Fruit fly (Drosophila melanogaster): Measurements from ENCODE around the gene Eig71Ee.

Eig71Ee gene

DNA sequence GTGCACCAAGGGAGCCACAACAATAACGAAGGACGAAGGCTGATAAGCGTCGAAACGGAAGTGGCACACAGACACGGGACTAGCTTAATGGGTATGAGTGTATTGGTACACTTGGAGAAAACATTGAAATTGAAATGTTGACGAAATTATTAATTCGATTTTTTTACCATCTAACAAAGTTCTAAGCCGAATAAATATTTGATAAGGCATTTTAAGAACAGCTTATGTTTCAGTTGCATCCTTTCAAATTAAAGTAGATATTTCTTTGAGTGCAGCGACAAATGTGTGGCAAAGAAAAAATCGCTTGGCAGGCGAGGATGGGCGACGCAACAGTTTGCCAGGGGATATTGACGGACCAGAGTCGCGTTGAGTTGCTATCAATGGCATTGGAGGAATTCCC is 15.8 kb downstream of the Eig71Ee start (continued):
- TF ChIP-seq CTCF (GFP tag; optimal IDR thresholded peaks at IDR 0.05) (no peak), CG2875 (GFP tag; optimal IDR thresholded peaks at IDR 0.05) (no peak), dmrt11E (tag; optimal IDR thresholded peaks at IDR 0.05) (peak; percentile 31), ems (GFP tag; optimal IDR thresholded peaks at IDR 0.05) (no peak), CG15269 (tag; optimal IDR thresholded peaks at IDR 0.05) (no peak), CG2712 (tag; optimal IDR thresholded peaks at IDR 0.05) (peak; percentile 43), CG33213 (GFP tag; optimal IDR thresholded peaks at IDR 0.05) (no peak), CG7839 (tag; optimal IDR thresholded peaks at IDR 0.05) (peak; percentile 16), zf30C (GFP tag; optimal IDR thresholded peaks at IDR 0.05) (peak; percentile 33), dmrt99B (tag; optimal IDR thresholded peaks at IDR 0.05) (peak; percentile 4), CG8290 (GFP tag; optimal IDR thresholded peaks at IDR 0.05) (no peak), CG8290 (tag; optimal IDR thresholded peaks at IDR 0.05) (no peak), Dip2 (GFP tag; IDR thresholded peaks at IDR 0.05) (no peak), Atf-2 (GFP tag; optimal IDR thresholded peaks at IDR 0.05) (no peak), exex (tag; optimal IDR thresholded peaks at IDR 0.05) (no peak), tna (GFP tag; IDR thresholded peaks at IDR 0.05; ENCODE audit: partially characterized antibody) (no peak), lola (GFP tag; optimal IDR thresholded peaks at IDR 0.05) (peak in 1 of 3 experiments; percentile 26), CG8944 (GFP tag; optimal IDR thresholded peaks at IDR 0.05) (no peak), CG8089 (GFP tag; optimal IDR thresholded peaks at IDR 0.05) (no peak), Doc3 (GFP tag; IDR thresholded peaks at IDR 0.05; ENCODE audit: partially characterized antibody) (no peak), slbo (GFP tag; IDR thresholded peaks at IDR 0.05) (no peak), Bgb (GFP tag; IDR thresholded peaks at IDR 0.05; ENCODE audit: partially characterized antibody) (no peak), esg (GFP tag; conservative IDR thresholded peaks at IDR 0.05) (no peak), CG11093 (GFP tag; IDR thresholded peaks at IDR 0.05) (0 out of 3 replicates have a peak, but pooled peaks have one; percentile 27), CG30403 (GFP tag; optimal IDR thresholded peaks at IDR 0.05) (peak; percentile 8), CG15479 (GFP tag; optimal IDR thresholded peaks at IDR 0.05) (no peak), ewg (GFP tag; optimal IDR thresholded peaks at IDR 0.05) (no peak), Atf6 (GFP tag; IDR thresholded peaks at IDR 0.05) (no peak), CG4360 (GFP tag; IDR thresholded peaks at IDR 0.05) (0 out of 2 replicates have a peak, but pooled peaks have one; percentile 18), Drgx (GFP tag; IDR thresholded peaks at IDR 0.05) (no peak), CG1603 (tag; optimal IDR thresholded peaks at IDR 0.05) (peak; percentile 58), CG2889 (GFP tag; IDR thresholded peaks at IDR 0.05) (no peak), cad (GFP tag; optimal IDR thresholded peaks at IDR 0.05) (no peak), CG14710 (tag; optimal IDR thresholded peaks at IDR 0.05) (no peak), Opbp (GFP tag; IDR thresholded peaks at IDR 0.05; ENCODE audit: partially characterized antibody) (no peak), zen2 (GFP tag; IDR thresholded peaks at IDR 0.05; ENCODE audit: partially characterized antibody) (no peak), scrt (GFP tag; optimal IDR thresholded peaks at IDR 0.05) (peak; percentile 36), CG10147 (GFP tag; optimal IDR thresholded peaks at IDR 0.05) (no peak), ATbp (GFP tag; optimal IDR thresholded peaks at IDR 0.05) (no peak), trh (GFP tag; optimal IDR thresholded peaks at IDR 0.05) (no peak), CG11696 (GFP tag; IDR thresholded peaks at IDR 0.05) (no peak), CG12299 (tag; optimal IDR thresholded peaks at IDR 0.05) (no peak), Tbp (GFP tag; optimal IDR thresholded peaks at IDR 0.05) (no peak), CG15073 (GFP tag; optimal IDR thresholded peaks at IDR 0.05) (no peak), tio (GFP tag; optimal IDR thresholded peaks at IDR 0.05) (no peak), ERR (GFP tag; optimal IDR thresholded peaks at IDR 0.05) (no peak), crol (GFP tag; IDR thresholded peaks at IDR 0.05) (no peak), phol (tag; optimal IDR thresholded peaks at IDR 0.05) (peak; percentile 13), CG4404 (GFP tag; IDR thresholded peaks at IDR 0.05) (no peak; the same call in 1 of the 2 replicates), CG4854 (GFP tag; optimal IDR thresholded peaks at IDR 0.05) (no peak), BtbVII (GFP tag; optimal IDR thresholded peaks at IDR 0.05) (no peak), Asciz (GFP tag; optimal IDR thresholded peaks at IDR 0.05) (no peak)
